Worm (Caenorhabditis elegans) whole organism, mixed stage, embryonic: ENCODE measurements around the gene wdfy-2.

Experiments used
- hlh-1 ChIP-seq: fragments of 150-350 bp; optimal IDR thresholded peaks from 2 replicates; lab custom pipeline; 2014; ENCODE audit warnings: missing biosample characterization, missing genetic modification reagents, missing genetic modification characterization
- lin-13 ChIP-seq: fragments of 150-350 bp; optimal IDR thresholded peaks from 2 replicates; lab custom pipeline; 2014; ENCODE audit warnings: missing biosample characterization, missing genetic modification characterization
- mep-1 ChIP-seq: fragments of 150-350 bp; optimal IDR thresholded peaks from 2 replicates; lab custom pipeline; 2017; ENCODE audit warnings: missing biosample characterization, missing genetic modification reagents, missing genetic modification characterization, inconsistent platforms
- nhr-237 ChIP-seq: fragments of 150-350 bp; optimal IDR thresholded peaks from 2 replicates; lab custom pipeline; 2014; ENCODE audit warnings: missing biosample characterization, missing genetic modification characterization
- sptf-1 ChIP-seq: sonication (generic microtip); optimal IDR thresholded peaks from 2 replicates; lab custom pipeline; 2017; ENCODE audit warnings: mild to moderate bottlenecking, missing genetic modification characterization, moderate library complexity, missing compliant biosample characterization

ce11 chrII:9333034-9333433 lies 13.4 kb downstream of the wdfy-2 start:
- TF ChIP-seq lin-13 (no peak), sptf-1 (tag; lab: Kevin White, UChicago) (no peak), mep-1 (tag; lab: Kevin White, UChicago) (no peak), nhr-237 (tag; lab: Kevin White, UChicago) (no peak), hlh-1 (no peak)
